Fruit fly (Drosophila melanogaster): ENCODE results near the gene SmydA-3.
A peak's percentile ranks its signal among the peaks of the same experiment; 100 is the strongest.

The SmydA-3 gene

DNA sequence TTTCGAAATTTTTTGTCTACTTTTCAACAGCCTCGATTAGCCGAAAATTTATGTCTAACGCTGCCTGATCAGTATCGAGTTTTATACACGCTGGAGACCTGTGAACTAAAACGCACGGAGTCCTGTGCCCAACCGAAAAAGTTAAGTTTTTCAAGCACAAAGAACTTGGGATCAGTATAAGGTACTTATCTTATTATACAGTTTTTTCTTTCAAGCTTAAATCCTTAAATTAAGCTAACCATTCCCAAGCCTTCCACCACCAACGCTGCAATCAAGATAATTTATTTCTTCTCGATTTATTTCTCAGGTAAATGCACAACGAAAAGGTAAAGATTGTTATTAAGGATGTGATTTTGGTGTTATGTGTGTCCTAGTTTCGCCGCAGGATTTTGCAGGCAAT, 3.0 kb upstream of the SmydA-3 start, which contains the start of gene Porin2:
Gene Porin2 (minus strand): TSS at position 101 of the 400 bp plus-strand sequence.
- TF ChIP-seq EcR (GFP tag; optimal IDR thresholded peaks at IDR 0.05), result no peak
- TF ChIP-seq usp (GFP tag; optimal IDR thresholded peaks at IDR 0.05), result no peak
- TF ChIP-seq psq (optimal IDR thresholded peaks at IDR 0.05), result no peak
- no peak for TF ChIP-seq CG8478 (optimal IDR thresholded peaks at IDR 0.05)
- no peak for TF ChIP-seq Dll (optimal IDR thresholded peaks at IDR 0.05)
- no peak for TF ChIP-seq pan (optimal IDR thresholded peaks at IDR 0.05)

DNA sequence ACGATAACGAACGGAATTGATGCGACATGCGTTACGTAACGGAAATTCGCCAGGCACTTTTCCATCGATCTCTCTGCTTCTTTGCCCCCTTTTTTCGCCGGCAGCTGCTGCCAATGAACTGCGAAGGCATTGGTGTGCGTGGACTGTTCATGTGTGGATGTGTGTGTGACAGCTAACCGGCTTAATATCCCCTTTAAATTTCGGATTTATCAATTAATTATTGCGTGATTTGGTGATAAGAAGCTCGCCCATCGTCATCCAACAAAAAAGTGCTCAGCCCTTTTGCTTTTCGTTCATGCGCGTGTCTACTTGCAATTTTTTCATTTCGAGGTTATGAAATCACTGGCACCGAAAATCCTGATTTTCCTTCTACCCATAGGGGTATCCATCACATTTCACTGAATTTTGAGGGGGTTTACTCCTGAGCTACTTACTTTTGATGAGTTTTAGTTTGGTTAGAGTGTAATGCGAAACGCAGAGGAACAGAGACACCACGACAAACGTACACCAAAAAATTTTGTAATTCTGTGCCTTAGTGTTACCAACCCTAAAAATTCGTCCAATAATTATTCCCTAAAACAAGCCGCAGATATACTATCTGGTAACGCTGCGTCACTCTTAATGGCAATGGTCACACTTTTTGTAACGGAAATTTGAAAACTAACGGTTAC, 514 bp downstream of the SmydA-3 start, which contains the start of gene porin:
Gene porin (minus strand): TSS at position 529 of the 671 bp plus-strand sequence.
- TF ChIP-seq Dll (optimal IDR thresholded peaks at IDR 0.05) (no peak), EcR (GFP tag; optimal IDR thresholded peaks at IDR 0.05) (peak in 1 of 2 experiments; percentile 77)

DNA sequence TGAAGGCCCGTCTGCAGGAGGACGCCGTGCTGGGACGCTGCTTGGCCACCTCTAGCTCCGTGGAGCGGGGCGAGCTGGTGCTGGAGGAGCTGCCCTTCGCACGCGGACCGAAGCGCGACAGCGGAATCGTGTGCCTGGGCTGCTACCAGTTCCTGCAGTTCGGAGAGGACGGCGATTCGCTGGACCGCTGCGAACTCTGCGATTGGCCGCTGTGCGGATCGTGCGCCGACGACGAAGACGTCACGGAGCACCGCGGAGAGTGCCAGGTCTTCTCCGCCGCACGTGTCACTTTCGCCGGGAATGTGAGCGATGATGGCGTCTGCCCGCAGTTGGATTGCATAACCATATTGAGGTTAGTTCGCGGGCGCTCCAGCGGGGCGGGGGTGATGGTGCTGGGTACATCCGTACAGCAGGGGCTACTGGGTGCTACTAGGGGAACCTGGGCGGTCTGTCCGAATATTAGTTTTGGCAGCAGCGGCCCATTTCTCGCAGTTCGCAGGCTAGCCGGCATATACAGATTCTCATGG, 1.5 kb downstream of the SmydA-3 start:
- no peak for TF ChIP-seq psq (optimal IDR thresholded peaks at IDR 0.05)
- no peak for TF ChIP-seq Dll (optimal IDR thresholded peaks at IDR 0.05)
- no peak for TF ChIP-seq CG8478 (optimal IDR thresholded peaks at IDR 0.05)
- TF ChIP-seq pan (optimal IDR thresholded peaks at IDR 0.05), result no peak
- no peak for TF ChIP-seq EcR (GFP tag; optimal IDR thresholded peaks at IDR 0.05)
- no peak for TF ChIP-seq usp (GFP tag; optimal IDR thresholded peaks at IDR 0.05)

DNA sequence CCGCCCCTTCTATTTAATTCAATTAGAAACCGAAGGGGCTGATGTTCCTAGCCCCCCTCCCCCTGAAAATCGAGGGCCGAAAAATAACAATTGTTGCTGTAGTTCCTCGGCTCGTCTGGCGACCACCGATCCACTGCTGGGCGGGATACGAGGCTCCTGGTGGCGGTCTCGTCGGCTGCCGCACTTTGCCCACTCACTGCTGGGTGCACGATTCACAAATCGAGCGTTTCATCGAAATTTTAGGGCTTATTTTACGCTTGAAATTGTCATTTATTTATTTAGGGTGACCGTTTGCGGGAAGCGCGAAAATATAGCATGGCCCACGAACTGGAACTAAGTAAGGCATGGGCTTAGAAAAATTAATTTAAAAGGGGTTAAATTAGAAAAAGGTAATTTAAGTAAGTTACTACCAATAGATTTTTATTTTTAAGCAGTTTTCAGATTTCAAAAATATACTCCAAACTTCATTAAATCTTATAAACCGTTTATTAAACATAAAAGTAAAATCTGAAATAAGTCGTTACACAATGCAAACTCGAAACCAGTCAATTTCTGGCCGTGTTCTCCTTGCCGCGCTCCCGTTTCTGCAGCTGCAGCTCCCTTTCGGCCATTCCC, 6.5 kb downstream of the SmydA-3 start, which contains the start of gene Dnz1:
Gene Dnz1 (minus strand): TSS at position 317 of the 615 bp plus-strand sequence.
- TF ChIP-seq pan (optimal IDR thresholded peaks at IDR 0.05) (no peak), EcR (GFP tag; optimal IDR thresholded peaks at IDR 0.05) (no peak), CG8478 (optimal IDR thresholded peaks at IDR 0.05) (no peak), Dll (optimal IDR thresholded peaks at IDR 0.05) (no peak), usp (GFP tag; optimal IDR thresholded peaks at IDR 0.05) (no peak), psq (optimal IDR thresholded peaks at IDR 0.05) (no peak)

DNA sequence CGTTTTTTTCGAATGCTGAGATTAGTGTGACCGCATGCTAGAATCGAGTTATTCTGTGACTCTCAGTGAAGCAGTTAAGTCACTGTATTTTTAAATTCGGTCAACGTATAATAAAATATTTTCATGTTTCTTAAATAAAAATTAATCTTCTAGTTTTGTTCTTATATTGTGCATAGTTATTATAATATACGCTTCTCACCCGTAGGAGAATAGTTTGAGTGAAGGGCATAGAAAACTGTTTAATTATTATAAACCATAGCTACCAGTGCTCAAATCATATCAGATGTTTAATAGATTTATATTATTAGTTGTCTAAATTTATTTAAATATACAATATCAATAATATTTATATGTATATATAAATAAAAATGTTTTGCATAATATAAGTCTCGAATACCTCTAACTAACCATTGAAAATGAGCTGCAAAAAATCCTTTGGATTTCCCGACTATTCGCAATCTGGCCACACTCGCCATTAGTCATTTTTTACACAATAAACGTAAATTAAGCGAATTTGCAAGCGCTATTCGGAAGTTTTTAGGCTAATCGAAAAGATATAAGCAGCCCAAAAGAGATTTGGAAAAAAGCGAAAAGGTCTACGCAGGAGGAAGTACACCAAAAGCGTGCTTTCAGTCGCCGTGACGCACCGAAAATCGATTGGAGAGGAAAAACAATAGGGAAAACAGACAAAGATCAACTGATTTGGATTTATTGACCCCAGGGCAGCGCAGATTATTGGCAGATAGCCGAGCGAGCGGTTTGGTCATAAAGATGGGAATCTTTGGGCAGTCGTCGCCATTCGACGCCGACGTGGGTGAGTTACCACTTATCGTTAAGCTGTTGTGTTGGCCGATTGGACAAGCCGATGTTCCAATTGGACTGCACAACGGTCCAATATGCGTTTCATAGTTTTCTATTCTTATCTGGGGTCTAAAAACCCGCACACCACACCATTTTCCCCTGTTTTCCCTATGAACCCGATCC, 8.4 kb downstream of the SmydA-3 start, which contains the start of the genes aurB and Stam:
Gene aurB (minus strand): TSS at position 31 of the 984 bp plus-strand sequence.
Gene Stam (plus strand): TSS at position 473 of the 984 bp plus-strand sequence.
- TF ChIP-seq Dll (optimal IDR thresholded peaks at IDR 0.05) (no peak), usp (GFP tag; optimal IDR thresholded peaks at IDR 0.05) (no peak), CG8478 (optimal IDR thresholded peaks at IDR 0.05) (no peak), psq (optimal IDR thresholded peaks at IDR 0.05) (no peak), pan (optimal IDR thresholded peaks at IDR 0.05) (no peak), EcR (GFP tag; optimal IDR thresholded peaks at IDR 0.05) (no peak)

DNA sequence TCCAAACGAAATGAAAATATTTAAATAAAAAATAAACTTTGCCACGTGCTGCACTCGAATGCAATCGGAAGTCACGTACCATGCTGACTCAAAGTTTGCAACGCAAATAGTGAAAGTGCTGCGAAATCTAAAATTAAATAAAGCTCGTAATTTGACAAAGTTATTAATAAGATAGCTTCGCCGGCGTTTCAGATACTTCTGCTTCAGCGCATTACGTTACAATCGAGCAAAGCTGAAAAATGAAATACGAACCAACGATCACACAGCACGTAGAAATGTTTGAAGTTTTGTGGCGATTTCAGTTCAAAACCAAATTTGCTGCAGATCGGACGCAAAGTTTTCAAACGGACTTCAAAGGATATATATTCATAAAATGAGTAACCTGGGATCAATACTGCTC, 19.9 kb downstream of the SmydA-3 start, which contains the start of gene CG12517:
Gene CG12517 (plus strand): TSS at position 301 of the 400 bp plus-strand sequence.
- TF ChIP-seq usp (GFP tag; optimal IDR thresholded peaks at IDR 0.05) (no peak), EcR (GFP tag; optimal IDR thresholded peaks at IDR 0.05) (no peak), psq (optimal IDR thresholded peaks at IDR 0.05) (no peak), pan (optimal IDR thresholded peaks at IDR 0.05) (no peak), CG8478 (optimal IDR thresholded peaks at IDR 0.05) (no peak), Dll (optimal IDR thresholded peaks at IDR 0.05) (no peak)

DNA sequence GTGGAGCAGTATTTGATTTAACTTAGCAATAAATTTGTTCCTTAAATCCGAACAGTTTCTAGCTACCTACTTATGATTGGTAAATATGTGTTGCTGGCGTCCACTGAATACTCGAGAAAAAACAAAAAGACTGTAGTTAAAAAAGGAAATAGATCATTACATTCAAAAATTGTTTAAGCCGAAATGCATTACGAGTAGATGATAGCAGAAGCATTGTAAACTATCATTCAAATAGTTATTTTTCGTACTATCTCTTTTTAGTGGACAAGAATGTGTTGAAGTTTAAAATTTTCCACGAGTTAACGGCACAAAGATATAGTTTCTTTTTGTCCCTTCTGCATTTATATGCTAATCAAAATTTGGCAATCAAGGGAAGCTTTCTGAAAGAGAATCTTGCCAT, 38.9 kb downstream of the SmydA-3 start, which contains the start of gene CG14071:
Gene CG14071 (minus strand): TSS at position 101 of the 400 bp plus-strand sequence.
- TF ChIP-seq CG8478 (optimal IDR thresholded peaks at IDR 0.05), result no peak
- no peak for TF ChIP-seq pan (optimal IDR thresholded peaks at IDR 0.05)
- no peak for TF ChIP-seq Dll (optimal IDR thresholded peaks at IDR 0.05)
- no peak for TF ChIP-seq EcR (GFP tag; optimal IDR thresholded peaks at IDR 0.05)
- no peak for TF ChIP-seq psq (optimal IDR thresholded peaks at IDR 0.05)
- no peak for TF ChIP-seq usp (GFP tag; optimal IDR thresholded peaks at IDR 0.05)

DNA sequence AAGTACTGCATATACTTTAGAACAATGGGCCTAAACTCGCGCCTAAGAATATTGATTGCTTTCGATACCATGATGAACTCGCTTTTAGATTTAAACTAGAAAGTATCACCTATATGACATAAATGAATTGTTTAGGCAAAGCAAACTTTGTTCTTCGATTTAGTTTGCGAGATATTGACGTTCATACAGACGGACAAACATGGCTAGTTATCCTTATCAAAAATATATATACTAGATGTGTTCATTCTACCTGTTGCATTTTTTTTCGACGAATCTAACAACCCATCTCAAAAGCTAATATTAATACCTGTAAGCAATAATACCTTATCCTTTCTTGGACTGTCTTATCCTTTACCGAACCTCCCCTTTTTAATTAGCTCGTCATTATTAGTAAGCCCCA, 51.7 kb downstream of the SmydA-3 start, which contains the start of gene CG14070:
Gene CG14070 (minus strand): TSS at position 101 of the 400 bp plus-strand sequence.
- TF ChIP-seq pan (optimal IDR thresholded peaks at IDR 0.05) (no peak), usp (GFP tag; optimal IDR thresholded peaks at IDR 0.05) (no peak), EcR (GFP tag; optimal IDR thresholded peaks at IDR 0.05) (no peak), psq (optimal IDR thresholded peaks at IDR 0.05) (no peak), Dll (optimal IDR thresholded peaks at IDR 0.05) (no peak), CG8478 (optimal IDR thresholded peaks at IDR 0.05) (no peak)
